Fruit fly (Drosophila melanogaster): ENCODE measurements around the gene myo.

The myo gene

dm6 chr4:697463-697862, 1.6 kb upstream of the myo start, which contains the start of gene ey (continued):
- TF ChIP-seq repo (GFP tag; optimal IDR thresholded peaks at IDR 0.05) (no peak), HHEX (GFP tag; optimal IDR thresholded peaks at IDR 0.05) (no peak), nmo (GFP tag; optimal IDR thresholded peaks at IDR 0.05) (peak; percentile 8), Elba2 (GFP tag; optimal IDR thresholded peaks at IDR 0.05) (peak; percentile 2), CG4730 (GFP tag; IDR thresholded peaks at IDR 0.05) (no peak), Adf1 (GFP tag; IDR thresholded peaks at IDR 0.05) (no peak; the same call in 1 of the 2 replicates), CG9932 (GFP tag; IDR thresholded peaks at IDR 0.05) (no peak), pita (GFP tag; optimal IDR thresholded peaks at IDR 0.05) (peak; percentile 38), nom (GFP tag; optimal IDR thresholded peaks at IDR 0.05) (peak; percentile 69), zfh2 (GFP tag; optimal IDR thresholded peaks at IDR 0.05) (no peak), vnd (GFP tag; IDR thresholded peaks at IDR 0.05; ENCODE audit: partially characterized antibody) (no peak), Xbp1 (GFP tag; optimal IDR thresholded peaks at IDR 0.05) (no peak), CG17186 (GFP tag; optimal IDR thresholded peaks at IDR 0.05) (peak; percentile 41), E2f1 (GFP tag; IDR thresholded peaks at IDR 0.05) (no peak), gcm (GFP tag; optimal IDR thresholded peaks at IDR 0.05) (no peak), Nf-YB (GFP tag; optimal IDR thresholded peaks at IDR 0.05) (peak; percentile 14), ap (GFP tag; IDR thresholded peaks at IDR 0.05) (no peak), pnt (GFP tag; optimal IDR thresholded peaks at IDR 0.05) (no peak), abd-A (tag; optimal IDR thresholded peaks at IDR 0.05) (no peak), Dp (GFP tag; optimal IDR thresholded peaks at IDR 0.05) (peak; percentile 63), CG5245 (GFP tag; optimal IDR thresholded peaks at IDR 0.05) (no peak), CoRest (tag; optimal IDR thresholded peaks at IDR 0.05) (peak; percentile 48), stwl (tag; optimal IDR thresholded peaks at IDR 0.05) (peak; percentile 84), CG11093 (GFP tag; IDR thresholded peaks at IDR 0.05) (no peak), CG9797 (GFP tag; optimal IDR thresholded peaks at IDR 0.05) (no peak), Awh (GFP tag; IDR thresholded peaks at IDR 0.05) (no peak), CG3726 (GFP tag; IDR thresholded peaks at IDR 0.05) (no peak), NC2β (GFP tag; optimal IDR thresholded peaks at IDR 0.05) (peak; percentile 20), Tbp (GFP tag; optimal IDR thresholded peaks at IDR 0.05) (no peak), rib (GFP tag; IDR thresholded peaks at IDR 0.05) (no peak), prd (optimal IDR thresholded peaks at IDR 0.05) (no peak), prd (GFP tag; IDR thresholded peaks at IDR 0.05) (no peak), CG3995 (GFP tag; optimal IDR thresholded peaks at IDR 0.05) (peak; percentile 76), CG12391 (tag; optimal IDR thresholded peaks at IDR 0.05) (peak; percentile 36), CG17359 (tag; optimal IDR thresholded peaks at IDR 0.05) (peak; percentile 1), bbx (GFP tag; IDR thresholded peaks at IDR 0.05; ENCODE audit: partially characterized antibody) (peak; percentile 32; the same call in 1 of the 2 replicates), trh (GFP tag; optimal IDR thresholded peaks at IDR 0.05) (no peak), CG4820 (GFP tag; optimal IDR thresholded peaks at IDR 0.05) (no peak), hb (GFP tag; IDR thresholded peaks at IDR 0.05; ENCODE audit: partially characterized antibody) (no peak), Lhr (GFP tag; optimal IDR thresholded peaks at IDR 0.05) (peak; percentile 99), CG2889 (GFP tag; IDR thresholded peaks at IDR 0.05) (no peak), Med (GFP tag) (peak; percentile 69), CG18619 (GFP tag; optimal IDR thresholded peaks at IDR 0.05) (no peak), bab2 (GFP tag; optimal IDR thresholded peaks at IDR 0.05) (no peak), dpn (GFP tag; optimal IDR thresholded peaks at IDR 0.05) (peak; percentile 19 to 35), CG6683 (GFP tag; optimal IDR thresholded peaks at IDR 0.05) (no peak), CG34376 (GFP tag; optimal IDR thresholded peaks at IDR 0.05) (no peak), CG10209 (GFP tag; optimal IDR thresholded peaks at IDR 0.05) (no peak), her (GFP tag; optimal IDR thresholded peaks at IDR 0.05) (no peak), phol (tag; optimal IDR thresholded peaks at IDR 0.05) (peak; percentile 15), CG13296 (GFP tag; optimal IDR thresholded peaks at IDR 0.05) (peak; percentile 13), tap (tag; optimal IDR thresholded peaks at IDR 0.05) (no peak)
